Worm (Caenorhabditis elegans): ENCODE data around the gene col-174.

DNA sequence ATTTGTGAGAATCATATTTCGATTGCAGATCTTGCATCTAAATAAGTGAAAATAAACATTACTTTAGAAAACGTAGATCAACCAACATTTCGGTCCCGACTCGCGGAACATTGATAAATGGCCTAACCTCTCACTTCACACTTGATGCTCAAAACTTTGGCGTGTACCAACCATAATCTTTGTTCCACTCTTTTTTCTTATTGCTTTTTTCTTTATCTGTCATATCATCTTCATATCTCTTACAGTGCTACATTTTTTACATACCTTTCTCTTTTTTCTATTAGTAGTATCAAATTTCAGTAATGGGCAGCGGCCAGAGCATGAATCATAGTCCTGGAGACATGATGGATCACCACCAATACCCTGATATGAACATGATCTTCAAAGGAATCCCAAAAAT lies 21.3 kb upstream of the col-174 start, which contains the start of gene F46C8.3:
- TF ChIP-seq nhr-90 (tag; optimal IDR thresholded peaks at IDR 0.05): no peak
- no peak for TF ChIP-seq chd-7 (tag; optimal IDR thresholded peaks at IDR 0.05)

Measured in whole organism, young adult.